Fruit fly (Drosophila melanogaster) whole organism, adult: ENCODE data around the gene Acp29AB.
A peak's percentile ranks its signal among the peaks of the same experiment; 100 is the strongest.

Source experiments
- CG11617 ChIP-seq: fragments of 200-800 bp; sonication (Bioruptor generic); optimal IDR thresholded peaks from 2 replicates; lab custom pipeline; 2017; ENCODE audit warnings: mild to moderate bottlenecking, missing biosample characterization, missing genetic modification reagents, missing genetic modification characterization
- CG12768 ChIP-seq: fragments of 200-800 bp; sonication (Bioruptor generic); optimal IDR thresholded peaks from 2 replicates; lab custom pipeline; 2017; ENCODE audit warnings: missing biosample characterization, missing genetic modification characterization, mild to moderate bottlenecking, moderate library complexity, missing genetic modification reagents
- CG14711 ChIP-seq: fragments of 200-800 bp; sonication (Bioruptor generic); optimal IDR thresholded peaks from 2 replicates; lab custom pipeline; 2018; ENCODE audit warnings: missing biosample characterization, mild to moderate bottlenecking, missing genetic modification characterization, moderate library complexity
- CG1620 ChIP-seq: fragments of 200-800 bp; sonication (Bioruptor generic); optimal IDR thresholded peaks from 2 replicates; lab custom pipeline; 2016; ENCODE audit warnings: missing biosample characterization, missing genetic modification characterization
- CG33017 ChIP-seq: fragments of 200-800 bp; sonication (Bioruptor generic); optimal IDR thresholded peaks from 2 replicates; lab custom pipeline; 2018; ENCODE audit warnings: missing biosample characterization, mild to moderate bottlenecking, missing genetic modification characterization, moderate library complexity
- CG5204 ChIP-seq: fragments of 200-800 bp; sonication (Bioruptor generic); optimal IDR thresholded peaks from 2 replicates; lab custom pipeline; 2016; ENCODE audit warnings: missing biosample characterization, missing genetic modification characterization
- CG7045 ChIP-seq: fragments of 200-800 bp; sonication (Bioruptor generic); optimal IDR thresholded peaks from 2 replicates; lab custom pipeline; 2017; ENCODE audit warnings: missing biosample characterization, mild to moderate bottlenecking, missing genetic modification characterization
- CG7101 ChIP-seq: fragments of 200-800 bp; sonication (Bioruptor generic); optimal IDR thresholded peaks from 2 replicates; lab custom pipeline; 2018; ENCODE audit warnings: missing biosample characterization, mild to moderate bottlenecking, missing genetic modification characterization, moderate library complexity
- Clk ChIP-seq: fragments of 200-800 bp; sonication (Bioruptor generic); optimal IDR thresholded peaks from 2 replicates; lab custom pipeline; 2017; ENCODE audit warnings: missing biosample characterization, missing genetic modification characterization
- Crg-1 ChIP-seq: fragments of 200-800 bp; sonication (Bioruptor generic); optimal IDR thresholded peaks from 2 replicates; lab custom pipeline; 2016; ENCODE audit warnings: missing biosample characterization, missing genetic modification characterization
- Hr96 ChIP-seq: fragments of 200-800 bp; sonication (Bioruptor generic); optimal IDR thresholded peaks from 2 replicates; lab custom pipeline; 2016; ENCODE audit warnings: missing biosample characterization, missing genetic modification characterization
- Mnt ChIP-seq: fragments of 200-800 bp; sonication (Bioruptor generic); optimal IDR thresholded peaks from 2 replicates; lab custom pipeline; 2016; ENCODE audit warnings: missing biosample characterization, mild to moderate bottlenecking, missing genetic modification characterization
- bab1 ChIP-seq: fragments of 200-800 bp; sonication (Bioruptor generic); optimal IDR thresholded peaks from 3 replicates; lab custom pipeline; 2019; ENCODE audit warnings: missing biosample characterization, mild to moderate bottlenecking, missing genetic modification characterization, moderate library complexity
- cic ChIP-seq: fragments of 200-800 bp; sonication (Bioruptor generic); optimal IDR thresholded peaks from 2 replicates; lab custom pipeline; 2017; ENCODE audit warnings: missing biosample characterization, mild to moderate bottlenecking, missing genetic modification characterization, moderate library complexity
- cnc ChIP-seq, 2 experiments: fragments of >200 bp; optimal IDR thresholded peaks; 2 replicates each; lab custom pipeline; 2017
- kay ChIP-seq: fragments of 200-800 bp; sonication (Bioruptor generic); peaks from one replicate; lab custom pipeline; 2016; ENCODE audit warnings: missing biosample characterization, missing genetic modification characterization, borderline replicate concordance
- ovo ChIP-seq: fragments of 200-800 bp; sonication (Bioruptor generic); optimal IDR thresholded peaks from 2 replicates; lab custom pipeline; 2016; ENCODE audit warnings: missing biosample characterization, missing genetic modification characterization
- pad ChIP-seq: fragments of 200-800 bp; sonication (Bioruptor generic); optimal IDR thresholded peaks from 3 replicates; lab custom pipeline; 2017; ENCODE audit warnings: missing biosample characterization, missing genetic modification characterization, mild to moderate bottlenecking, moderate library complexity, missing genetic modification reagents
- tj ChIP-seq: fragments of 200-800 bp; sonication (Bioruptor generic); optimal IDR thresholded peaks from 3 replicates; lab custom pipeline; 2017; ENCODE audit warnings: missing biosample characterization, mild to moderate bottlenecking, missing genetic modification characterization, moderate library complexity
- toe ChIP-seq: fragments of 200-800 bp; sonication (Bioruptor generic); optimal IDR thresholded peaks from 2 replicates; lab custom pipeline; 2016; ENCODE audit warnings: missing biosample characterization, missing genetic modification characterization

The Acp29AB gene

DNA sequence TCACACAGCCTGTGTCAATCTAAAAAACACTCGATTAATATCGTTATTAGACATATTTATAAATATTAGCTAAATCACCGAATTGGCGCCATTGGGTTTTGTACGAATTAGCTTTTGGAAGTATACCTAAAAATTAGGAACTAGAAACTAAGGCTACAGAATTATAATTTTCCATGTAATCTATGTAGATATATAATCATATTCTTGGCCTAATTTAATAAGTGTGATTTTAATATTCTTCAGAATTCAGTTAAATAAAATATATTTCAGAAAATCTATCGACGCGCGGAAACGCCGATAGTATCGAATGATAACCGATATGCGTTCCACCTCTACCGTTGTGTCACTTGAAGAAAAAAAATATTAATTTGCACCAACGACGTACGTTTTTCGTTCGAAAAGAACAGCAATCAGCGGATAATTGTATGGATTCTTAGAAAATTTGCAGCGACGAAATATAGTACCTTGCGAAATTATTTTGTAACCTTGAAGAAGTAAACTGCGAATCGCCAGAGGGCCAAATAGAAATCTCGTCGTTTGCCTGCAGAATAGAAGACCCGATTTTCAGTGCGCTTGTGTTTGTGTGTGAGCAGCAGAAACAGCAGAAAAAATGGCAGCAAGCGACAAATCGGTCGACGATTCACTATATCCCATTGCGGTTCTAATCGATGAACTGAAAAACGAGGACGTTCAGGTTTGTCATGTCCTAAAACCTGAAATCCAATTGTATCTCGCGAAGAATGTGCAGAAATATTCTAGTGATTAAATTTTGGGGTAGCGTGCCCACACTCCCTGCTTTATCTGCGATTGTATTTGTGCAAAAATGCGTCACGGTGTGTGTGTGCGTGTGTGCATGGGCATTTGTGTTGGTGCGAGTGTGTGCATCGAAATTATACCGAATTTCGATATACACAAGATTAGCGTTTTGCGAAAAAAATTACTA is 27.1 kb downstream of the Acp29AB start, which contains the start of gene Pp2A-29B:
TSS of gene Pp2A-29B (plus strand) at position 338 of the 943 bp plus-strand sequence.
- TF ChIP-seq cic (GFP tag; lab: Kevin White, UChicago) (peak; percentile 70), CG12768 (GFP tag; lab: Kevin White, UChicago) (no peak), CG1620 (GFP tag; lab: Kevin White, UChicago) (peak; percentile 60), CG33017 (tag; lab: Kevin White, UChicago) (peak; percentile 25), pad (GFP tag; lab: Kevin White, UChicago) (peak; percentile 27), CG14711 (tag; lab: Kevin White, UChicago) (peak; percentile 10), CG7045 (no peak), Mnt (GFP tag; lab: Kevin White, UChicago) (peak; percentile 45), CG5204 (GFP tag; lab: Kevin White, UChicago) (no peak), ovo (GFP tag; lab: Kevin White, UChicago) (peak; percentile 58), Clk (GFP tag; lab: Kevin White, UChicago) (no peak), Hr96 (peak; percentile 45), bab1 (GFP tag; lab: Kevin White, UChicago) (no peak), tj (GFP tag; lab: Kevin White, UChicago) (peak; percentile 34), CG11617 (GFP tag; lab: Kevin White, UChicago) (peak; percentile 37), CG7101 (tag; lab: Kevin White, UChicago) (peak; percentile 45), cnc (optimal IDR thresholded peaks at IDR 0.05; lab: Kevin White, UChicago) (no peak), kay (GFP tag; lab: Kevin White, UChicago) (peak; percentile 66), Crg-1 (peak; percentile 72), toe (peak; percentile 86)

DNA sequence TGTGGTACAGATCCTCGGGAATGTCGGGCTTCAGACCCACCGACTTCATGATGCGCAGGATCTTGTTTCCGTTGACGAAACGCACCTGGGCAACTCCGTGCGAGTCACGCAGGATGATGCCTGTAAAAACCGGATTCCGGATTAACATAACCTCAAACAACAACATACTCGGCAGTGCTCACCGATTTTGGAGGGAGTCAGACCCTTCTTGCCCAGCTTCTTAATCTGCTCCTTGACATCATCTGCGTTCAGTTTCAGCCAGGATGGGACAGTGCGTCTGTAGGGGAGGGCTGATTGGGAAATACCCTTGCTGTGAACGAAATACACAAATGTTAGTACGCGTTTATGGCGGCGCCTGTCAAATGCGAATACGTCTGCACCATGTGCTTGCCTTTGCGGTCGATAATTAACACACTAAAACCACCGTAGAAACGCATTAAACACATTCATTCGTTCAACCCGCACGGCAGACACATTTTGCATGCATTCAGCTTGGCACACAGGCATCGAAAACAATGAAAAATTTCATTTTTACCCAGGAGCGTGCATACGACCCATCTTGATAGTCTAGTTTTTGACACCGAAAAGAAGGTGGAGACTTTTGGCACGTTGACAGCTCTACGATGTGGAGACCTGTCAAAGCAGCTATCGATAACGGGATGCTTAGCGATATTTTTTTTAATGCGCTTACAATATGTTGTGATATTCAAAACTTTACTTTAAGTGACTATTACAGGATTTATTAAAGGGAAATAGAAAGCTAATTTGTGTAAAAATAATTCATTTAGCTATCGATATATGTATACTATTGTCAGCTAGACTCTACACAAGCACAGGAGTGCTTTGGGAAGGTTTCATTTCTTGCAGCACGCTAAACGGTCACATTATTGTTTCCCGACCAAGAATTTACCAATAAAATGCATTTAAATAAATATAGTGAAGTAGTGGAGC is 28.7 kb downstream of the Acp29AB start, which contains the start of the genes RpS13 and CSN8:
TSS of gene RpS13 (minus strand) at position 657 of the 951 bp plus-strand sequence.
TSS of gene CSN8 (plus strand) at position 850 of the 951 bp plus-strand sequence.
- TF ChIP-seq CG5204 (GFP tag; lab: Kevin White, UChicago): no peak
- TF ChIP-seq CG7045: no peak
- TF ChIP-seq CG14711 (tag; lab: Kevin White, UChicago): peak; percentile 72
- no peak for TF ChIP-seq cnc (optimal IDR thresholded peaks at IDR 0.05; lab: Kevin White, UChicago)
- TF ChIP-seq Hr96: peak; percentile 19
- TF ChIP-seq Clk (GFP tag; lab: Kevin White, UChicago): no peak
- no peak for TF ChIP-seq Crg-1
- TF ChIP-seq CG11617 (GFP tag; lab: Kevin White, UChicago): peak; percentile 46
- TF ChIP-seq CG12768 (GFP tag; lab: Kevin White, UChicago): no peak
- peak; percentile 37 for TF ChIP-seq cic (GFP tag; lab: Kevin White, UChicago)
- peak; percentile 46 for TF ChIP-seq CG7101 (tag; lab: Kevin White, UChicago)
- TF ChIP-seq Mnt (GFP tag; lab: Kevin White, UChicago): peak; percentile 96
- peak; percentile 37 for TF ChIP-seq pad (GFP tag; lab: Kevin White, UChicago)
- no peak for TF ChIP-seq tj (GFP tag; lab: Kevin White, UChicago)
- peak; percentile 54 for TF ChIP-seq toe
- TF ChIP-seq ovo (GFP tag; lab: Kevin White, UChicago): no peak
- peak; percentile 28 for TF ChIP-seq CG1620 (GFP tag; lab: Kevin White, UChicago)
- no peak for TF ChIP-seq CG33017 (tag; lab: Kevin White, UChicago)
- peak; percentile 51 for TF ChIP-seq bab1 (GFP tag; lab: Kevin White, UChicago)
- no peak for TF ChIP-seq kay (GFP tag; lab: Kevin White, UChicago)

DNA sequence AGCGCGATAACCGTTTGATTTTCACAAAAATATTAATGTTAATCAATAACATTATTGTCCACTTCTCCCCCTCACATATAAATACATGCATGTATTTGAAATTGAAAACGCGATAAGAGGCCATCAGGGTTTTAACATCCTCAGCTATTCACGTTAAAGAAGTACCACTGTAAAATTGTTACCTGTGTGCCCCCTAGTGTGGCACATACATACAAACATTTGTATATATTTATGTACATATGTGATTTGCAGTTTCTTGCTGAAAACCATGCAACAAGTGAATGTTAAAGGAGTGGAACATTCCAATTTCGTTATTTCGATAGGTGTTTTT is 30.1 kb downstream of the Acp29AB start:
- TF ChIP-seq ovo (GFP tag; lab: Kevin White, UChicago): no peak
- no peak for TF ChIP-seq CG1620 (GFP tag; lab: Kevin White, UChicago)
- TF ChIP-seq CG33017 (tag; lab: Kevin White, UChicago): no peak
- peak; percentile 48 for TF ChIP-seq CG11617 (GFP tag; lab: Kevin White, UChicago)
- peak; percentile 6 for TF ChIP-seq pad (GFP tag; lab: Kevin White, UChicago)

DNA sequence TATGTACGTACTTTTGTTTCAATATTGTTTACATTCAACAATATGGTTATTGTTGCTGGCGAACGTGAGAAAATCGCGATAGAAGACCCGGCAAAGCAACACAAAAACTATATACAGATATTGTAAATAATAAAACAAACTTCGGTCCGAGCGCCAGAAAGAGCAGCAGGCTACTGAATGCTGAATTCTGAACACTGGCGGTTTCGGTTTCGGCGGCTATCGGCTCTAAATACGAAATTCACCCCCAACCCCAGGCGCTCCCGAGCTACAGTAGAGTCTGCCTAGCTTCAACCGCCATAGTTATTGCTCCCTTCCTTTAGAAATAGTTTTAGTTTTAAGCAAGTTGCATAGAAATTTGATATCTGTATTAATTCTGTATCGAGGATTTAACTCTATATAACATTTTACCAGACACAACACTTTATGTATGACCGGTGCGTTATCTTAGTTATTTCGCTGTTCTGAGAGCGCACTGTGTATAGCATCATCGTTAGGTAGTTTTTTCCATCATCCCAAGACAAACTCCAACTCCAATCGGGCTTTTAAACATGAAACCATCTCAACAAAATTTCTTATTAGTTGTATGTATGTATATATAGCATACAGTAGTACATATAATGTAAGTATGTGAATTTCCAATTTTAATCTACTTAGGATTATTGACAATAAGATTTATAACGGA is 30.6 kb downstream of the Acp29AB start, which contains the start of gene CG7627:
TSS of gene CG7627 (minus strand) at position 197 of the 682 bp plus-strand sequence.
- TF ChIP-seq ovo (GFP tag; lab: Kevin White, UChicago) (peak; percentile 24), CG33017 (tag; lab: Kevin White, UChicago) (peak; percentile 39), CG5204 (GFP tag; lab: Kevin White, UChicago) (peak; percentile 65), CG12768 (GFP tag; lab: Kevin White, UChicago) (peak; percentile 73), Mnt (GFP tag; lab: Kevin White, UChicago) (peak; percentile 82), bab1 (GFP tag; lab: Kevin White, UChicago) (peak; percentile 66), CG14711 (tag; lab: Kevin White, UChicago) (peak; percentile 60), CG11617 (GFP tag; lab: Kevin White, UChicago) (peak; percentile 81), pad (GFP tag; lab: Kevin White, UChicago) (peak; percentile 54), tj (GFP tag; lab: Kevin White, UChicago) (no peak), CG1620 (GFP tag; lab: Kevin White, UChicago) (peak; percentile 64), cic (GFP tag; lab: Kevin White, UChicago) (peak; percentile 76), kay (GFP tag; lab: Kevin White, UChicago) (peak; percentile 72), Crg-1 (peak; percentile 62), Hr96 (peak; percentile 85), CG7045 (peak; percentile 69), toe (peak; percentile 69), cnc (optimal IDR thresholded peaks at IDR 0.05; lab: Kevin White, UChicago) (no peak), CG7101 (tag; lab: Kevin White, UChicago) (peak; percentile 79), Clk (GFP tag; lab: Kevin White, UChicago) (peak; percentile 54)
